Fruit fly (Drosophila melanogaster) whole organism, embryonic: ENCODE data around the gene SppL.

Experiments used
- Asciz ChIP-seq: fragments of 200-800 bp; sonication (Bioruptor generic); optimal IDR thresholded peaks from 2 replicates; lab custom pipeline; 2017; ENCODE audit warnings: missing biosample characterization, mild to moderate bottlenecking, missing genetic modification characterization, missing genetic modification reagents
- Atf3 ChIP-seq: fragments of 200-800 bp; sonication (Bioruptor generic); optimal IDR thresholded peaks from 3 replicates; lab custom pipeline; 2016; ENCODE audit warnings: missing biosample characterization, missing genetic modification characterization
- Awh ChIP-seq: fragments of 200-800 bp; sonication (Bioruptor generic); IDR thresholded peaks from 2 replicates; pipeline ENCODE4, ENCODE4 v1.3.6; 2022; ENCODE audit warnings: missing biosample characterization, missing genetic modification characterization
- C15 ChIP-seq: fragments of 200-800 bp; sonication (Bioruptor generic); IDR thresholded peaks from 3 replicates; pipeline ENCODE4 v1.3.6; 2022; ENCODE audit warnings: missing biosample characterization, missing genetic modification characterization
- CG10462 ChIP-seq: fragments of 200-800 bp; sonication (Bioruptor generic); optimal IDR thresholded peaks from 2 replicates; lab custom pipeline; 2016; ENCODE audit warnings: missing biosample characterization, missing genetic modification characterization
- CG10565 ChIP-seq: fragments of 200-800 bp; sonication (Bioruptor generic); optimal IDR thresholded peaks from 3 replicates; lab custom pipeline; 2016; ENCODE audit warnings: missing biosample characterization, mild to moderate bottlenecking, missing genetic modification characterization
- CG10959 ChIP-seq: fragments of 200-800 bp; sonication (Bioruptor generic); IDR thresholded peaks from 2 replicates; pipeline ENCODE4 v1.3.6; 2022; ENCODE audit warnings: missing biosample characterization, missing genetic modification characterization
- CG12744 ChIP-seq: fragments of 200-800 bp; sonication (Bioruptor generic); optimal IDR thresholded peaks from 2 replicates; lab custom pipeline; 2016; ENCODE audit warnings: missing biosample characterization, missing genetic modification characterization
- CG14710 ChIP-seq: fragments of 200-800 bp; sonication (Bioruptor generic); optimal IDR thresholded peaks from 3 replicates; lab custom pipeline; 2019; ENCODE audit warnings: missing biosample characterization, mild to moderate bottlenecking, missing genetic modification characterization, moderate library complexity
- CG15269 ChIP-seq: fragments of 200-800 bp; sonication (Bioruptor generic); optimal IDR thresholded peaks from 2 replicates; lab custom pipeline; 2018; ENCODE audit warnings: missing biosample characterization, mild to moderate bottlenecking, missing genetic modification characterization, moderate library complexity
- CG17361 ChIP-seq: fragments of 200-800 bp; sonication (Bioruptor generic); IDR thresholded peaks from 3 replicates; pipeline ENCODE4 v1.3.6; 2022; ENCODE audit warnings: missing biosample characterization, missing genetic modification characterization
- CG17385 ChIP-seq: fragments of 200-800 bp; sonication (Bioruptor generic); optimal IDR thresholded peaks from 3 replicates; lab custom pipeline; 2018; ENCODE audit warnings: missing biosample characterization, mild to moderate bottlenecking, missing genetic modification characterization
- CG2199 ChIP-seq: fragments of 200-800 bp; sonication (Bioruptor generic); IDR thresholded peaks from 3 replicates; pipeline ENCODE4 v1.3.6; 2022; ENCODE audit warnings: missing biosample characterization, missing genetic modification characterization
- CG3281 ChIP-seq: fragments of 200-800 bp; sonication (Bioruptor generic); optimal IDR thresholded peaks from 3 replicates; lab custom pipeline; 2017; ENCODE audit warnings: missing biosample characterization, mild to moderate bottlenecking, missing genetic modification characterization
- CG33557 ChIP-seq: fragments of 200-800 bp; sonication (Bioruptor generic); optimal IDR thresholded peaks from 2 replicates; lab custom pipeline; 2019; ENCODE audit warnings: missing biosample characterization, mild to moderate bottlenecking, missing genetic modification characterization, moderate library complexity
- CG3995 ChIP-seq: fragments of 200-800 bp; sonication (Bioruptor generic); optimal IDR thresholded peaks from 3 replicates; lab custom pipeline; 2016; ENCODE audit warnings: missing biosample characterization, missing genetic modification characterization
- CG5180 ChIP-seq: fragments of 200-800 bp; sonication (Bioruptor generic); optimal IDR thresholded peaks from 3 replicates; lab custom pipeline; 2017; ENCODE audit warnings: missing biosample characterization, missing genetic modification characterization, mild to moderate bottlenecking, moderate library complexity, missing genetic modification reagents
- CG6654 ChIP-seq: fragments of 200-800 bp; sonication (Bioruptor generic); optimal IDR thresholded peaks from 2 replicates; lab custom pipeline; 2017; ENCODE audit warnings: missing biosample characterization, mild to moderate bottlenecking, missing genetic modification characterization
- CG8089 ChIP-seq: fragments of 200-800 bp; sonication (Bioruptor generic); optimal IDR thresholded peaks from 3 replicates; lab custom pipeline; 2016; ENCODE audit warnings: missing biosample characterization, missing genetic modification characterization
- CG8281 ChIP-seq: fragments of 200-800 bp; sonication (Bioruptor generic); optimal IDR thresholded peaks from 2 replicates; lab custom pipeline; 2018; ENCODE audit warnings: missing biosample characterization, mild to moderate bottlenecking, missing genetic modification characterization, moderate library complexity
- CG8924 ChIP-seq: fragments of 200-800 bp; optimal IDR thresholded peaks from 3 replicates; lab custom pipeline; 2019; ENCODE audit warnings: missing biosample characterization, mild to moderate bottlenecking, missing genetic modification characterization, moderate library complexity
- CG8944 ChIP-seq: fragments of 200-800 bp; sonication (Bioruptor generic); optimal IDR thresholded peaks from 3 replicates; lab custom pipeline; 2016; ENCODE audit warnings: missing biosample characterization, missing genetic modification characterization
- CG9215 ChIP-seq: fragments of 200-800 bp; sonication (Bioruptor generic); IDR thresholded peaks from 2 replicates; pipeline ENCODE4 v1.3.6; 2022; ENCODE audit warnings: missing biosample characterization, missing genetic modification characterization
- Chrac-16 ChIP-seq: fragments of 200-800 bp; sonication (Bioruptor generic); optimal IDR thresholded peaks from 3 replicates; lab custom pipeline; 2016; ENCODE audit warnings: missing biosample characterization, missing genetic modification characterization
- D19B ChIP-seq: fragments of 200-800 bp; sonication (Bioruptor generic); optimal IDR thresholded peaks from 2 replicates; lab custom pipeline; 2017; ENCODE audit warnings: missing biosample characterization, mild to moderate bottlenecking, missing genetic modification characterization
- Dp ChIP-seq: fragments of 200-800 bp; sonication (Bioruptor generic); optimal IDR thresholded peaks from 2 replicates; lab custom pipeline; 2018; ENCODE audit warnings: missing biosample characterization, mild to moderate bottlenecking, missing genetic modification characterization, moderate library complexity
- Drgx ChIP-seq: fragments of 200-800 bp; sonication (Bioruptor generic); IDR thresholded peaks from 2 replicates; pipeline ENCODE4 v1.3.6; 2022; ENCODE audit warnings: missing biosample characterization, missing genetic modification characterization
- Elba2 ChIP-seq: fragments of 200-800 bp; sonication (Bioruptor generic); optimal IDR thresholded peaks from 3 replicates; lab custom pipeline; 2016; ENCODE audit warnings: missing biosample characterization, missing genetic modification characterization
- Hr51 ChIP-seq, 2 experiments: fragments of 200-800 bp; sonication (Bioruptor generic); optimal IDR thresholded peaks; 2 replicates in 1 of 2; 3 replicates in 1 of 2; lab custom pipeline; 2016 to 2018; ENCODE audit warnings: missing biosample characterization in 2 of 2, missing genetic modification characterization in 2 of 2, mild to moderate bottlenecking in 1 of 2, moderate library complexity in 1 of 2
- Jarid2 ChIP-seq: fragments of 200-800 bp; sonication (Bioruptor generic); optimal IDR thresholded peaks from 3 replicates; lab custom pipeline; 2017; ENCODE audit warnings: mild to moderate bottlenecking, missing biosample characterization, missing genetic modification reagents, missing genetic modification characterization
- Mad ChIP-seq: fragments of 200-800 bp; sonication (Bioruptor generic); optimal IDR thresholded peaks from 2 replicates; lab custom pipeline; 2016; ENCODE audit warnings: missing biosample characterization, missing genetic modification characterization
- Sry-β ChIP-seq: fragments of 200-800 bp; sonication (Bioruptor generic); optimal IDR thresholded peaks from 2 replicates; lab custom pipeline; 2018; ENCODE audit warnings: missing biosample characterization, mild to moderate bottlenecking, missing genetic modification characterization, moderate library complexity
- bcd ChIP-seq: fragments of 200-800 bp; sonication (Bioruptor generic); optimal IDR thresholded peaks from 2 replicates; lab custom pipeline; 2017; ENCODE audit warnings: missing biosample characterization, mild to moderate bottlenecking, missing genetic modification characterization
- bowl ChIP-seq: fragments of 200-800 bp; sonication (Bioruptor generic); IDR thresholded peaks from 2 replicates; pipeline ENCODE4 v1.3.6; 2022; ENCODE audit warnings: missing biosample characterization, missing genetic modification characterization
- cato ChIP-seq: fragments of 200-800 bp; sonication (Bioruptor generic); optimal IDR thresholded peaks from 2 replicates; lab custom pipeline; 2016; ENCODE audit warnings: missing biosample characterization, missing genetic modification characterization, borderline replicate concordance
- corto ChIP-seq: fragments of 200-800 bp; sonication (Bioruptor generic); optimal IDR thresholded peaks from 2 replicates; lab custom pipeline; 2016; ENCODE audit warnings: missing biosample characterization, mild to moderate bottlenecking, missing genetic modification characterization, moderate library complexity
- dysf ChIP-seq: fragments of 200-800 bp; sonication (Bioruptor generic); IDR thresholded peaks from 3 replicates; pipeline ENCODE4 v1.3.6; 2022; ENCODE audit warnings: missing biosample characterization, missing genetic modification characterization
- ewg ChIP-seq: fragments of 200-800 bp; sonication (Bioruptor generic); optimal IDR thresholded peaks from 3 replicates; lab custom pipeline; 2017; ENCODE audit warnings: mild to moderate bottlenecking, missing biosample characterization, missing genetic modification reagents, missing genetic modification characterization
- gro ChIP-seq: fragments of 200-800 bp; sonication (Bioruptor generic); optimal IDR thresholded peaks from 2 replicates; lab custom pipeline; 2016; ENCODE audit warnings: missing biosample characterization, missing genetic modification characterization
- hb ChIP-seq: fragments of 200-800 bp; sonication (Bioruptor generic); IDR thresholded peaks from 3 replicates; pipeline ENCODE4 v1.3.6; 2022; ENCODE audit warnings: missing biosample characterization, missing genetic modification characterization; ENCODE audit not compliant: partially characterized antibody
- jigr1 ChIP-seq: fragments of 200-800 bp; sonication (Bioruptor generic); IDR thresholded peaks from 3 replicates; pipeline ENCODE4 v1.3.6; 2022; ENCODE audit warnings: missing biosample characterization, missing genetic modification characterization
- kay ChIP-seq: fragments of 200-800 bp; sonication (Bioruptor generic); optimal IDR thresholded peaks from 2 replicates; lab custom pipeline; 2016; ENCODE audit warnings: missing biosample characterization, missing genetic modification characterization
- pita ChIP-seq: fragments of 200-800 bp; sonication (Bioruptor generic); optimal IDR thresholded peaks from 2 replicates; lab custom pipeline; 2017; ENCODE audit warnings: missing biosample characterization, mild to moderate bottlenecking, missing genetic modification characterization
- prd ChIP-seq, 3 experiments: fragments of >200 bp in 2 of 3; fragments of 200-800 bp in 1 of 3; sonication (Bioruptor generic) in 1 of 3; optimal IDR thresholded peaks in 2 of 3; IDR thresholded peaks in 1 of 3; 2 replicates in 2 of 3; 3 replicates in 1 of 3; pipeline versions ENCODE4 v1.3.6 to Lab custom; 2017 to 2022; ENCODE audit warnings: missing biosample characterization in 1 of 3, missing genetic modification characterization in 1 of 3
- repo ChIP-seq: fragments of 200-800 bp; sonication (Bioruptor generic); optimal IDR thresholded peaks from 2 replicates; lab custom pipeline; 2016; ENCODE audit warnings: missing biosample characterization, missing genetic modification characterization
- tna ChIP-seq: fragments of 200-800 bp; sonication (Bioruptor generic); IDR thresholded peaks from 2 replicates; pipeline ENCODE4 v1.3.6; 2022; ENCODE audit warnings: missing biosample characterization, missing genetic modification characterization; ENCODE audit not compliant: partially characterized antibody
- vfl ChIP-seq: fragments of 200-800 bp; sonication (Bioruptor generic); optimal IDR thresholded peaks from 2 replicates; lab custom pipeline; 2016; ENCODE audit warnings: missing biosample characterization, missing genetic modification characterization
- wor ChIP-seq: fragments of 200-800 bp; sonication (Bioruptor generic); IDR thresholded peaks from 2 replicates; pipeline ENCODE4 v1.3.6; 2022; ENCODE audit warnings: missing biosample characterization, missing genetic modification characterization
- yki ChIP-seq: fragments of >200 bp; optimal IDR thresholded peaks from 3 replicates; lab custom pipeline; 2018

Gene SppL

DNA sequence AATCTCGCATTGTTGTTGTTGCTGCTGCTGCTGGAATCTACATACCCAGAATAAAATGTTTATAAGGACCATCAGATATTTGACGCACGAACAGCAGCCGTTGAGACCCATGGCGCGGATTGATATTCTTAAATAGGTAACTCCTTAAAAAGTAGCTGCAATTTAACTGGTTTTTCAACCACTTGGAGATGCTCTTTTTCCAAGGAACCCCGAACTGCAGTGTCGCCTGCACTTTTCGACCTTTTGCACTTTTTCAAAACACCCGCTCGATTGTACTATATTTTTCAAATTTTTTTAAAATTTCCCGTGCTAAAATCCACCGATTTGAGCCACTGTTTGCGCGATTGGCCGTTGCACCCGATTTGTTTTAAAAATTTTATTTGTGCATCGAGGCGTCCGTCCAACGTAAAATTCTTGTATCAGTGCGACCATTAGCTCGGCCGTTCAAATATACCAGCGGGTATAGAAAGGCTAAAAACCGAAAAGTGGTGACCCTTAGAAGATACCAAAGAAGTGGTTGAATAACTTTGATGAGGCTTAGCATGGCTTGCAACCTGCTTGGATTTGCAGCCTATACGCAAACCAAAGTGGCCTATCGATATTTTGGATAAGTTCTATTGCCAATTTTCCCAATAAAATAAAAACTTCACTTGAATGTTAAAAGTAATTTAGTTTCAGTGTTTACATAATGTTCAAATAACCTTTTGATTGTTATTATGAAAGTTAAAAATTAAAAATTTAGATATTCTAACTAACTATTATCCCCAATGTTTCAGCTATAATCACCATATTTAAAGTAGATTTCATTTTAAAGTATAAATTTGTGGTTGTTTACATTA is 594 bp upstream of the SppL start, which contains the start of gene Tsp96F (continued):
- TF ChIP-seq bcd (GFP tag; lab: Kevin White, UChicago) (peak; percentile 6), Mad (GFP tag; lab: Kevin White, UChicago) (no peak), CG8089 (GFP tag; lab: Kevin White, UChicago) (no peak), yki (lab: Kevin White, UChicago) (no peak), vfl (GFP tag; lab: Kevin White, UChicago) (no peak), Asciz (no peak), CG8924 (tag; lab: Kevin White, UChicago) (no peak), hb (GFP tag; lab: Robert Waterston, UW) (no peak), repo (GFP tag; lab: Kevin White, UChicago) (no peak), Elba2 (GFP tag; lab: Kevin White, UChicago) (no peak), D19B (no peak), Dp (GFP tag; lab: Kevin White, UChicago) (peak; percentile 50), CG17361 (no peak; the same call in 2 of the 3 replicates), CG15269 (tag; lab: Kevin White, UChicago) (no peak), CG33557 (GFP tag; lab: Kevin White, UChicago) (no peak), CG10462 (no peak), Awh (GFP tag; lab: Robert Waterston, UW) (no peak), pita (GFP tag; lab: Kevin White, UChicago) (peak; percentile 89), CG2199 (GFP tag; lab: Robert Waterston, UW) (no peak), jigr1 (GFP tag; lab: Robert Waterston, UW) (no peak), CG8944 (GFP tag; lab: Kevin White, UChicago) (peak; percentile 0), tna (GFP tag; lab: Robert Waterston, UW) (0 out of 2 replicates have a peak, but pooled peaks have one; percentile 37), CG17385 (no peak), kay (GFP tag; lab: Kevin White, UChicago) (no peak), corto (GFP tag; lab: Kevin White, UChicago) (no peak), wor (GFP tag; lab: Robert Waterston, UW) (no peak), CG14710 (tag; lab: Kevin White, UChicago) (peak; percentile 53), CG3281 (GFP tag; lab: Kevin White, UChicago) (no peak), CG12744 (no peak), dysf (GFP tag; lab: Robert Waterston, UW) (no peak), prd (optimal IDR thresholded peaks at IDR 0.05; lab: Kevin White, UChicago) (no peak), prd (GFP tag; IDR thresholded peaks at IDR 0.05; lab: Robert Waterston, UW) (no peak), Jarid2 (GFP tag; lab: Kevin White, UChicago) (peak; percentile 31), cato (no peak), Hr51 (GFP tag; optimal IDR thresholded peaks at IDR 0.05; lab: Kevin White, UChicago) (no peak), CG3995 (GFP tag; lab: Kevin White, UChicago) (peak; percentile 39), CG8281 (no peak), CG10565 (GFP tag; lab: Kevin White, UChicago) (no peak), bowl (no peak), ewg (GFP tag; lab: Kevin White, UChicago) (no peak), Sry-β (GFP tag; lab: Kevin White, UChicago) (no peak), CG10959 (GFP tag; lab: Robert Waterston, UW) (no peak), gro (no peak), Drgx (GFP tag; lab: Robert Waterston, UW) (no peak), CG5180 (GFP tag; lab: Kevin White, UChicago) (no peak), Atf3 (no peak), CG6654 (GFP tag; lab: Kevin White, UChicago) (no peak), CG9215 (no peak), C15 (GFP tag; lab: Robert Waterston, UW) (no peak), Chrac-16 (GFP tag; lab: Kevin White, UChicago) (no peak)
